Worm (Caenorhabditis elegans): Measurements from ENCODE around the gene F58E6.13.

Gene F58E6.13

DNA sequence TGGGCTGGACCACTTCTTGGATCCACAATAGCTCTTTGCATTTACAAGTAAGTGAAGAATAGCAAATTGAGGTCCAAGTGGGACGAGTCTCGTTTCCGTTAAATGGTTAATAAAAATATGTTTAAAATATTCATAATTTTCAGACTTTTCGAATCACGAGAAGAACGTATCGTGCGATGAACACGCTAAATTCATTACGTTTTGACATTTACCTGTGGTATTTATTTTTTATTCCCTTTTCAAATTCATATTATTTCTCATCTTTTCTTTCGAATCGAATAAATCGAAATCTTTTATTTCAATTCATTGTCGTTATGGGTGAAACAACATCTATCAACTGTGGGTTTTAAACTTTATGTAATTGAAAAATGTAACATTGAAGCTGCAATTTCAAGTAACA lies 5.6 kb upstream of the F58E6.13 start, which contains the start of gene marc-1:
Gene marc-1, plus strand, starts transcription at position 301 of the 400 bp plus-strand sequence.
- no peak for TF ChIP-seq ztf-16 (tag; optimal IDR thresholded peaks at IDR 0.05)
- no peak for TF ChIP-seq pros-1 (tag; optimal IDR thresholded peaks at IDR 0.05)
- no peak for TF ChIP-seq hlh-13 (GFP tag; optimal IDR thresholded peaks at IDR 0.05)
- no peak for TF ChIP-seq pag-3 (tag; optimal IDR thresholded peaks at IDR 0.05; ENCODE audit: borderline replicate concordance)
- TF ChIP-seq elt-4 (tag; optimal IDR thresholded peaks at IDR 0.05) = no peak
- TF ChIP-seq unc-3 (GFP tag; conservative IDR thresholded peaks at IDR 0.05) = no peak
- TF ChIP-seq unc-3 (tag; optimal IDR thresholded peaks at IDR 0.05) = no peak
- no peak for TF ChIP-seq ceh-22 (tag; optimal IDR thresholded peaks at IDR 0.05)
- no peak for TF ChIP-seq C38D4.7 (GFP tag; optimal IDR thresholded peaks at IDR 0.05)
- no peak for TF ChIP-seq che-1 (tag; optimal IDR thresholded peaks at IDR 0.05)
- TF ChIP-seq ceh-9 (tag; optimal IDR thresholded peaks at IDR 0.05) = no peak
- no peak for TF ChIP-seq unc-86 (tag; optimal IDR thresholded peaks at IDR 0.05)
- TF ChIP-seq eyg-1 (tag; optimal IDR thresholded peaks at IDR 0.05) = no peak
- TF ChIP-seq pha-2 (tag; optimal IDR thresholded peaks at IDR 0.05) = no peak
- no peak for TF ChIP-seq tbx-2 (tag; optimal IDR thresholded peaks at IDR 0.05)
- no peak for TF ChIP-seq odd-2 (tag; optimal IDR thresholded peaks at IDR 0.05)
- no peak for TF ChIP-seq C08G9.2 (tag; optimal IDR thresholded peaks at IDR 0.05)
- TF ChIP-seq ceh-2 (tag; optimal IDR thresholded peaks at IDR 0.05) = no peak

DNA sequence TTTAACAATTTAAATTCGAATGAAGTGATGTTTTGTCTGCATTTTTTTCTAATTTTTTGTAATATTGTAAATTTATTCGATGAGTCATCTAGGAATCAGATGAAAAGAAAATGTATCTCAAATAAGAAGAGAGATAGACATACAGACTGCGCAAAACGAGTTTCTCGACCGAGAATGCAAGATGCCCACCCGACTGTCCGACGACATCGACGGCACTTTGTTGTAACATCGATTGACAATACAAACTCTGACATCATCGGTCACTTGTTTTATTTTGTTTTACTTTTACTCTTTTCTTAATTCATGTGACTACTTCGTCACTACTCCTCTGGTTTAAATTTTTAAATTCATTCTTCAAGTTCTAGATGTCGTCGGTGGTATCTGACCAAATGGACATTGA lies 4.2 kb upstream of the F58E6.13 start, which contains the start of gene sta-2:
Gene sta-2, plus strand, starts transcription at position 349 of the 400 bp plus-strand sequence.
- TF ChIP-seq ceh-24 (tag; optimal IDR thresholded peaks at IDR 0.05) (no peak), dve-1 (tag; optimal IDR thresholded peaks at IDR 0.05) (no peak), lin-11 (tag; optimal IDR thresholded peaks at IDR 0.05) (no peak), unc-55 (GFP tag; optimal IDR thresholded peaks at IDR 0.05) (no peak), K09A11.1 (tag; optimal IDR thresholded peaks at IDR 0.05; ENCODE audit: insufficient read depth) (no peak), lim-6 (tag; optimal IDR thresholded peaks at IDR 0.05) (no peak), ceh-45 (GFP tag; IDR thresholded peaks at IDR 0.05) (no peak)

DNA sequence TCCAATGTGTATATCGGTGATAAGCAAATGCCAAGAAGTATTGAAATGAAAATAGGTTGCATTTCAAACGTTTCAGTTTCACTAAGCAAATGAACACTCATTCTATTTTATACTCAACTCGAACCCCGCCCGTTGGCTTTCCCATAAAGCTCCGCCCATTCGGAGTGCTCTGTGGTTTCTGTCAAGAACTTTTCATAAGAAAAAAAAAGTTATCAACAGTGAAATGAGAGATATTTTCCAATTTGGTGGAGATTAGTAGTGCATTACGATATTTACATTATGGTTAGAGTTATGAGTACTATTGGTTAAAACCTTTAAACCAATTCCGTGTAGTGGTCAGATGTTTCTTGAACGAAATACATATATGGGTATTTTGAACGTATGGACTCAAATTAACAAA lies 5.3 kb downstream of the F58E6.13 start, which contains the start of gene F58E6.4:
Gene F58E6.4, minus strand, starts transcription at position 101 of the 400 bp plus-strand sequence.
- TF ChIP-seq K09A11.1 (tag; optimal IDR thresholded peaks at IDR 0.05; ENCODE audit: insufficient read depth) (no peak), ceh-2 (tag; optimal IDR thresholded peaks at IDR 0.05) (no peak), ceh-48 (tag; optimal IDR thresholded peaks at IDR 0.05) (no peak), pha-4 (tag; optimal IDR thresholded peaks at IDR 0.05) (no peak), ceh-6 (GFP tag; optimal IDR thresholded peaks at IDR 0.05) (no peak), ama-1 (optimal IDR thresholded peaks at IDR 0.05) (no peak), pros-1 (tag; optimal IDR thresholded peaks at IDR 0.05) (no peak), ceh-22 (tag; optimal IDR thresholded peaks at IDR 0.05) (no peak), npax-4 (tag; optimal IDR thresholded peaks at IDR 0.05) (no peak), syd-9 (tag; optimal IDR thresholded peaks at IDR 0.05) (no peak), C38D4.7 (GFP tag; optimal IDR thresholded peaks at IDR 0.05) (no peak), zip-5 (tag; optimal IDR thresholded peaks at IDR 0.05) (no peak)

DNA sequence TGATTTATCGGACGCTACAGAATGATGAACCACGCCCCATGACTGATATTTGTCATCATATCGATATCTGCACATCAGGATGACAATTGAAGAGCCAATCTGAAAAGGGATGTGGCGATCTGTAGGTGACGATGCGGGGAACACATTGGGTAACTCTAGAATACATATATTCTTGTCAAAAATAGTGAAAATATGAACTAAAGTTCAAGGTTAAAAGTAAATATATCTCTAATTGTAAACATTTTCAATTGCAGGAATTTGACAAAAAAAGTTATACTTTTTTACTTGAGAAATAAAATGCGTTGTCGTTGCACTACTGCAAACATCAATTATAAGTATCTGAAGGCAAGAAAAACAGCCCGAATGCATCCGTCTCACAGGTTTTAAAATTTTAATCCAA lies 7.9 kb downstream of the F58E6.13 start, which contains the start of gene F58E6.6:
Gene F58E6.6, minus strand, starts transcription at position 101 of the 400 bp plus-strand sequence.
- TF ChIP-seq hlh-6 (tag; optimal IDR thresholded peaks at IDR 0.05) = no peak
- no peak for TF ChIP-seq C08G9.2 (tag; optimal IDR thresholded peaks at IDR 0.05)
- no peak for TF ChIP-seq pax-1 (tag; optimal IDR thresholded peaks at IDR 0.05)
- TF ChIP-seq eyg-1 (tag; optimal IDR thresholded peaks at IDR 0.05) = no peak
- TF ChIP-seq K02D7.2 (tag; optimal IDR thresholded peaks at IDR 0.05) = no peak
- no peak for TF ChIP-seq ttx-3 (tag; optimal IDR thresholded peaks at IDR 0.05)
- TF ChIP-seq pha-4 (tag; optimal IDR thresholded peaks at IDR 0.05) = no peak
- no peak for TF ChIP-seq pag-3 (tag; optimal IDR thresholded peaks at IDR 0.05; ENCODE audit: borderline replicate concordance)
- no peak for TF ChIP-seq ceh-31 (tag; optimal IDR thresholded peaks at IDR 0.05)
- TF ChIP-seq ceh-18 (tag; optimal IDR thresholded peaks at IDR 0.05) = no peak
- no peak for TF ChIP-seq pat-9 (tag; optimal IDR thresholded peaks at IDR 0.05)
